Worm (Caenorhabditis elegans): ENCODE data around the gene F01G4.6.

ce11 chrIV:11149454-11150163 is at the start of gene F01G4.6, which contains the start of gene pfd-1:
- TF ChIP-seq nhr-12 (tag; optimal IDR thresholded peaks at IDR 0.05) (no peak), snpc-4 (tag; optimal IDR thresholded peaks at IDR 0.05) (no peak), sem-2 (GFP tag; optimal IDR thresholded peaks at IDR 0.05) (no peak), blmp-1 (tag; optimal IDR thresholded peaks at IDR 0.05) (peak; percentile 23), nhr-28 (tag; optimal IDR thresholded peaks at IDR 0.05) (no peak), elt-3 (tag; optimal IDR thresholded peaks at IDR 0.05) (no peak), nhr-237 (tag; optimal IDR thresholded peaks at IDR 0.05) (peak; percentile 88), pha-4 (tag; optimal IDR thresholded peaks at IDR 0.05) (peak; percentile 71), sptf-1 (tag; optimal IDR thresholded peaks at IDR 0.05) (peak; percentile 74), lin-13 (tag; optimal IDR thresholded peaks at IDR 0.05) (peak; percentile 79), mep-1 (tag; optimal IDR thresholded peaks at IDR 0.05) (peak; percentile 82), ces-1 (GFP tag; optimal IDR thresholded peaks at IDR 0.05) (peak; percentile 86), unc-39 (tag; optimal IDR thresholded peaks at IDR 0.05) (no peak), nhr-76 (tag; optimal IDR thresholded peaks at IDR 0.05) (no peak)

All from whole organism, mixed stage, embryonic.